Worm (Caenorhabditis elegans): Measurements from ENCODE around the gene tth-1.
A peak's percentile ranks its signal among the peaks of the same experiment; 100 is the strongest.

Gene tth-1

ce11 chrX:8386068-8386851 is 37.3 kb downstream of the tth-1 start (continued):
- TF ChIP-seq C16A3.4 (tag; optimal IDR thresholded peaks at IDR 0.05) = peak; percentile 25
- TF ChIP-seq efl-1 (optimal IDR thresholded peaks at IDR 0.05) = no peak
- TF ChIP-seq efl-1 (GFP tag; optimal IDR thresholded peaks at IDR 0.05 in 1 of 2) = peak in 1 of 2 experiments; percentile 77
- no peak for TF ChIP-seq ceh-90 (tag; optimal IDR thresholded peaks at IDR 0.05)
- no peak for TF ChIP-seq ztf-4 (tag; optimal IDR thresholded peaks at IDR 0.05)
- peak; percentile 74 for TF ChIP-seq nhr-71 (tag; optimal IDR thresholded peaks at IDR 0.05)
- peak; percentile 51 for TF ChIP-seq fos-1 (tag; optimal IDR thresholded peaks at IDR 0.05)
- TF ChIP-seq unc-62 (GFP tag; optimal IDR thresholded peaks at IDR 0.05) = no peak
- TF ChIP-seq mab-9 (GFP tag; IDR thresholded peaks at IDR 0.05) = 0 out of 2 replicates have a peak, but pooled peaks have one; percentile 13
- no peak for TF ChIP-seq snpc-4 (tag; optimal IDR thresholded peaks at IDR 0.05)
- TF ChIP-seq zag-1 (tag; optimal IDR thresholded peaks at IDR 0.05) = no peak
- TF ChIP-seq irx-1 (tag; optimal IDR thresholded peaks at IDR 0.05) = no peak
- peak; percentile 70 for TF ChIP-seq nhr-47 (tag; optimal IDR thresholded peaks at IDR 0.05)
- TF ChIP-seq pax-3 (tag; optimal IDR thresholded peaks at IDR 0.05) = no peak
- TF ChIP-seq lin-14 (GFP tag; optimal IDR thresholded peaks at IDR 0.05) = peak; percentile 62
- peak; percentile 18 for TF ChIP-seq blmp-1 (tag; optimal IDR thresholded peaks at IDR 0.05)
- TF ChIP-seq tbx-2 (tag; optimal IDR thresholded peaks at IDR 0.05) = peak; percentile 59
- TF ChIP-seq elt-2 (tag; optimal IDR thresholded peaks at IDR 0.05) = no peak
- TF ChIP-seq lin-15B (tag; optimal IDR thresholded peaks at IDR 0.05) = no peak
- peak; percentile 64 for TF ChIP-seq dsc-1 (tag; optimal IDR thresholded peaks at IDR 0.05)
- no peak for TF ChIP-seq hpl-2 (GFP tag; optimal IDR thresholded peaks at IDR 0.05)
- peak; percentile 13 for TF ChIP-seq unc-86 (tag; optimal IDR thresholded peaks at IDR 0.05)
- no peak for TF ChIP-seq ama-1 (optimal IDR thresholded peaks at IDR 0.05)
- no peak for TF ChIP-seq ceh-88 (GFP tag; IDR thresholded peaks at IDR 0.05)
- TF ChIP-seq ceh-82 (tag; optimal IDR thresholded peaks at IDR 0.05) = peak; percentile 15 to 35 (median 34)
- no peak for TF ChIP-seq nhr-12 (tag; optimal IDR thresholded peaks at IDR 0.05)
- TF ChIP-seq unc-98 (GFP tag; IDR thresholded peaks at IDR 0.05) = no peak
- peak; percentile 70 for TF ChIP-seq mep-1 (tag; optimal IDR thresholded peaks at IDR 0.05)
- TF ChIP-seq nhr-237 (tag; optimal IDR thresholded peaks at IDR 0.05) = no peak
- no peak for TF ChIP-seq elt-3 (tag; optimal IDR thresholded peaks at IDR 0.05)
- peak; percentile 64 for TF ChIP-seq swsn-7 (tag; optimal IDR thresholded peaks at IDR 0.05)
- no peak for TF ChIP-seq ceh-63 (GFP tag; optimal IDR thresholded peaks at IDR 0.05)
- no peak for TF ChIP-seq tlp-1 (tag; optimal IDR thresholded peaks at IDR 0.05)
- no peak for TF ChIP-seq nhr-77 (tag; optimal IDR thresholded peaks at IDR 0.05)
- peak; percentile 59 for TF ChIP-seq nhr-85 (tag)
- TF ChIP-seq sup-37 (GFP tag; optimal IDR thresholded peaks at IDR 0.05) = no peak
- TF ChIP-seq aha-1 (tag; optimal IDR thresholded peaks at IDR 0.05) = no peak
- TF ChIP-seq snu-23 (GFP tag; optimal IDR thresholded peaks at IDR 0.05) = peak; percentile 80
- TF ChIP-seq ztf-11 (tag; optimal IDR thresholded peaks at IDR 0.05) = no peak
- no peak for TF ChIP-seq lin-13 (GFP tag; optimal IDR thresholded peaks at IDR 0.05)
- TF ChIP-seq pqm-1 (tag; optimal IDR thresholded peaks at IDR 0.05) = no peak
- no peak for TF ChIP-seq C04F5.9 (tag; optimal IDR thresholded peaks at IDR 0.05)
- TF ChIP-seq unc-30 (tag; optimal IDR thresholded peaks at IDR 0.05) = no peak
- no peak for TF ChIP-seq vab-15 (tag; optimal IDR thresholded peaks at IDR 0.05)
- TF ChIP-seq alr-1 (tag; optimal IDR thresholded peaks at IDR 0.05; ENCODE audit: borderline replicate concordance) = no peak
- TF ChIP-seq sox-4 (tag; optimal IDR thresholded peaks at IDR 0.05) = peak; percentile 11
- peak in 1 of 2 experiments; percentile 49 for TF ChIP-seq lin-35 (GFP tag; optimal IDR thresholded peaks at IDR 0.05)
- peak; percentile 40 for TF ChIP-seq egl-13 (tag; optimal IDR thresholded peaks at IDR 0.05)
- peak; percentile 26 for TF ChIP-seq zip-4 (GFP tag; optimal IDR thresholded peaks at IDR 0.05)
- TF ChIP-seq ceh-8 (GFP tag; optimal IDR thresholded peaks at IDR 0.05) = no peak
- no peak for TF ChIP-seq F16B12.6 (tag; optimal IDR thresholded peaks at IDR 0.05)
- no peak for TF ChIP-seq nhr-76 (tag; optimal IDR thresholded peaks at IDR 0.05)
- peak; percentile 47 for TF ChIP-seq skn-1 (tag; optimal IDR thresholded peaks at IDR 0.05)
- TF ChIP-seq xbp-1 (tag; optimal IDR thresholded peaks at IDR 0.05) = peak; percentile 55

Measured in whole organism, L1 larva.